Fruit fly (Drosophila melanogaster) whole organism, embryonic: ENCODE results near the gene CG6689.

Experiments
- BEAF-32 ChIP-seq: fragments of 200-800 bp; sonication (Bioruptor generic); optimal IDR thresholded peaks from 3 replicates; lab custom pipeline; 2017; ENCODE audit warnings: missing biosample characterization, missing genetic modification characterization, mild to moderate bottlenecking, moderate library complexity, missing genetic modification reagents
- Blimp-1 ChIP-seq: fragments of 200-800 bp; sonication (Bioruptor generic); optimal IDR thresholded peaks from 3 replicates; lab custom pipeline; 2018; ENCODE audit warnings: missing biosample characterization, missing genetic modification characterization, mild to moderate bottlenecking, moderate library complexity, missing genetic modification reagents
- CG10147 ChIP-seq: fragments of 200-800 bp; sonication (Bioruptor generic); optimal IDR thresholded peaks from 2 replicates; lab custom pipeline; 2019; ENCODE audit warnings: missing biosample characterization, mild to moderate bottlenecking, missing genetic modification characterization, moderate library complexity
- CG10462 ChIP-seq: fragments of 200-800 bp; sonication (Bioruptor generic); optimal IDR thresholded peaks from 2 replicates; lab custom pipeline; 2016; ENCODE audit warnings: missing biosample characterization, missing genetic modification characterization
- CG10654 ChIP-seq: fragments of 200-800 bp; sonication (Bioruptor generic); optimal IDR thresholded peaks from 2 replicates; lab custom pipeline; 2016; ENCODE audit warnings: missing biosample characterization, missing genetic modification characterization
- CG11723 ChIP-seq: fragments of 200-800 bp; sonication (Bioruptor generic); optimal IDR thresholded peaks from 2 replicates; lab custom pipeline; 2017; ENCODE audit warnings: missing biosample characterization, mild to moderate bottlenecking, missing genetic modification characterization
- CG1233 ChIP-seq: fragments of 200-800 bp; sonication (Bioruptor generic); optimal IDR thresholded peaks from 4 replicates; lab custom pipeline; 2018; ENCODE audit warnings: missing biosample characterization, mild to moderate bottlenecking, missing genetic modification characterization
- CG14860 ChIP-seq: fragments of 200-800 bp; sonication (Bioruptor generic); IDR thresholded peaks from 3 replicates; pipeline ENCODE4 v1.3.6; 2022; ENCODE audit warnings: missing biosample characterization, missing genetic modification characterization; ENCODE audit not compliant: partially characterized antibody
- CG14965 ChIP-seq: fragments of 200-800 bp; sonication (Bioruptor generic); optimal IDR thresholded peaks from 2 replicates; lab custom pipeline; 2016; ENCODE audit warnings: missing biosample characterization, missing genetic modification characterization, borderline replicate concordance
- CG1602 ChIP-seq: fragments of 200-800 bp; sonication (Bioruptor generic); optimal IDR thresholded peaks from 3 replicates; lab custom pipeline; 2016; ENCODE audit warnings: missing biosample characterization, missing genetic modification characterization
- CG1832 ChIP-seq: fragments of 200-800 bp; sonication (Bioruptor generic); optimal IDR thresholded peaks from 2 replicates; lab custom pipeline; 2017; ENCODE audit warnings: missing biosample characterization, mild to moderate bottlenecking, missing genetic modification characterization, inconsistent platforms
- CG18764 ChIP-seq: fragments of 200-800 bp; sonication (Bioruptor generic); optimal IDR thresholded peaks from 3 replicates; lab custom pipeline; 2016; ENCODE audit warnings: missing biosample characterization, missing genetic modification characterization
- CG2120 ChIP-seq: fragments of 200-800 bp; sonication (Bioruptor generic); optimal IDR thresholded peaks from 3 replicates; lab custom pipeline; 2016; ENCODE audit warnings: missing biosample characterization, missing genetic modification characterization
- CG2202 ChIP-seq: fragments of 200-800 bp; sonication (Bioruptor generic); optimal IDR thresholded peaks from 2 replicates; lab custom pipeline; 2018; ENCODE audit warnings: missing biosample characterization, mild to moderate bottlenecking, missing genetic modification characterization
- CG2875 ChIP-seq: fragments of 200-800 bp; sonication (Bioruptor generic); optimal IDR thresholded peaks from 2 replicates; lab custom pipeline; 2017; ENCODE audit warnings: missing biosample characterization, mild to moderate bottlenecking, missing genetic modification characterization, missing genetic modification reagents
- CG31441 ChIP-seq: fragments of 200-800 bp; sonication (Bioruptor generic); IDR thresholded peaks from 2 replicates; pipeline ENCODE4 v1.3.6; 2022; ENCODE audit warnings: missing biosample characterization, missing genetic modification characterization
- CG3726 ChIP-seq: fragments of 200-800 bp; sonication (Bioruptor generic); IDR thresholded peaks from 3 replicates; pipeline ENCODE4, ENCODE4 v1.3.6; 2022; ENCODE audit warnings: missing biosample characterization, missing genetic modification characterization
- CG3838 ChIP-seq: fragments of 200-800 bp; sonication (Bioruptor generic); optimal IDR thresholded peaks from 3 replicates; lab custom pipeline; 2016; ENCODE audit warnings: missing biosample characterization, missing genetic modification characterization
- CG3995 ChIP-seq: fragments of 200-800 bp; sonication (Bioruptor generic); optimal IDR thresholded peaks from 3 replicates; lab custom pipeline; 2016; ENCODE audit warnings: missing biosample characterization, missing genetic modification characterization
- CG9797 ChIP-seq: fragments of 200-800 bp; sonication (Bioruptor generic); optimal IDR thresholded peaks from 3 replicates; lab custom pipeline; 2018; ENCODE audit warnings: missing biosample characterization, mild to moderate bottlenecking, missing genetic modification characterization
- Dip2 ChIP-seq: fragments of 200-800 bp; sonication (Bioruptor generic); IDR thresholded peaks from 2 replicates; pipeline ENCODE4 v1.3.6; 2022; ENCODE audit warnings: missing biosample characterization, missing genetic modification characterization
- GATAe ChIP-seq: fragments of 200-800 bp; sonication (Bioruptor generic); conservative IDR thresholded peaks from 2 replicates; pipeline ENCODE4 v1.3.6; 2022; ENCODE audit warnings: missing biosample characterization, missing genetic modification characterization
- Lhr ChIP-seq: fragments of 200-800 bp; sonication (Bioruptor generic); optimal IDR thresholded peaks from 3 replicates; lab custom pipeline; 2017; ENCODE audit warnings: mild to moderate bottlenecking, missing biosample characterization, missing genetic modification reagents, missing genetic modification characterization
- Lpt ChIP-seq: fragments of >200 bp; optimal IDR thresholded peaks from 2 replicates; lab custom pipeline; 2018; ENCODE audit warnings: missing biosample characterization, missing genetic modification characterization
- MTF-1 ChIP-seq: fragments of 200-800 bp; sonication (Bioruptor generic); optimal IDR thresholded peaks from 2 replicates; lab custom pipeline; 2018; ENCODE audit warnings: missing biosample characterization, mild to moderate bottlenecking, missing genetic modification characterization, borderline replicate concordance
- Mad ChIP-seq: fragments of 200-800 bp; sonication (Bioruptor generic); optimal IDR thresholded peaks from 2 replicates; lab custom pipeline; 2016; ENCODE audit warnings: missing biosample characterization, missing genetic modification characterization
- Med ChIP-seq: fragments of 200-800 bp; sonication (Bioruptor generic); peaks from one replicate; lab custom pipeline; 2016; ENCODE audit warnings: missing biosample characterization, missing genetic modification characterization, mild to moderate bottlenecking, inconsistent platforms, moderate library complexity
- Mes4 ChIP-seq: fragments of 200-800 bp; sonication (Bioruptor generic); optimal IDR thresholded peaks from 2 replicates; lab custom pipeline; 2016; ENCODE audit warnings: missing biosample characterization, missing genetic modification characterization
- NFAT ChIP-seq: fragments of 200-800 bp; sonication (Bioruptor generic); IDR thresholded peaks from 2 replicates; pipeline ENCODE4 v1.3.6; 2022; ENCODE audit warnings: missing biosample characterization, missing genetic modification characterization
- Nf-YB ChIP-seq: fragments of 200-800 bp; sonication (Bioruptor generic); optimal IDR thresholded peaks from 3 replicates; lab custom pipeline; 2019; ENCODE audit warnings: missing biosample characterization, mild to moderate bottlenecking, missing genetic modification characterization, moderate library complexity
- Opbp ChIP-seq: fragments of 200-800 bp; sonication (Bioruptor generic); IDR thresholded peaks from 3 replicates; pipeline ENCODE4 v1.3.6; 2022; ENCODE audit warnings: missing biosample characterization, missing genetic modification characterization; ENCODE audit not compliant: partially characterized antibody
- PHDP ChIP-seq: fragments of 200-800 bp; sonication (Bioruptor generic); optimal IDR thresholded peaks from 3 replicates; lab custom pipeline; 2018; ENCODE audit warnings: missing biosample characterization, mild to moderate bottlenecking, missing genetic modification characterization, moderate library complexity
- Sin3A ChIP-seq: fragments of >200 bp; optimal IDR thresholded peaks from 2 replicates; lab custom pipeline; 2018
- Sry-β ChIP-seq: fragments of 200-800 bp; sonication (Bioruptor generic); optimal IDR thresholded peaks from 2 replicates; lab custom pipeline; 2018; ENCODE audit warnings: missing biosample characterization, mild to moderate bottlenecking, missing genetic modification characterization, moderate library complexity
- al ChIP-seq: fragments of 200-800 bp; sonication (Bioruptor generic); IDR thresholded peaks from 2 replicates; pipeline ENCODE4 v1.3.6; 2022; ENCODE audit warnings: missing biosample characterization, missing genetic modification characterization
- amos ChIP-seq: fragments of 200-800 bp; sonication (Bioruptor generic); IDR thresholded peaks from 2 replicates; pipeline ENCODE4 v1.3.6; 2022; ENCODE audit warnings: missing biosample characterization, missing genetic modification characterization; ENCODE audit not compliant: partially characterized antibody
- caup ChIP-seq: fragments of 200-800 bp; sonication (Bioruptor generic); optimal IDR thresholded peaks from 3 replicates; lab custom pipeline; 2017; ENCODE audit warnings: missing biosample characterization, mild to moderate bottlenecking, missing genetic modification characterization, moderate library complexity; ENCODE audit not compliant: severe bottlenecking
- dysf ChIP-seq: fragments of 200-800 bp; sonication (Bioruptor generic); IDR thresholded peaks from 3 replicates; pipeline ENCODE4 v1.3.6; 2022; ENCODE audit warnings: missing biosample characterization, missing genetic modification characterization
- fu2 ChIP-seq: fragments of 200-800 bp; sonication (Bioruptor generic); optimal IDR thresholded peaks from 2 replicates; lab custom pipeline; 2016; ENCODE audit warnings: missing biosample characterization, missing genetic modification characterization
- ham ChIP-seq: fragments of 200-800 bp; sonication (Bioruptor generic); IDR thresholded peaks from 2 replicates; pipeline ENCODE4 v1.3.6; 2022; ENCODE audit warnings: missing biosample characterization, missing genetic modification characterization
- her ChIP-seq: fragments of 200-800 bp; sonication (Bioruptor generic); optimal IDR thresholded peaks from 2 replicates; lab custom pipeline; 2016; ENCODE audit warnings: missing biosample characterization, missing genetic modification characterization
- kni ChIP-seq: fragments of 200-800 bp; sonication (Bioruptor generic); optimal IDR thresholded peaks from 3 replicates; lab custom pipeline; 2017; ENCODE audit warnings: mild to moderate bottlenecking, missing biosample characterization, missing genetic modification reagents, missing genetic modification characterization
- lov ChIP-seq, 2 experiments: fragments of 200-800 bp in 1 of 2; fragments of >200 bp in 1 of 2; sonication (Bioruptor generic) in 1 of 2; IDR thresholded peaks in 1 of 2; optimal IDR thresholded peaks in 1 of 2; 2 replicates in 1 of 2; 3 replicates in 1 of 2; pipeline versions ENCODE4 v1.3.6 to Lab custom; 2017 to 2022; ENCODE audit warnings: missing biosample characterization in 1 of 2, missing genetic modification characterization in 1 of 2
- maf-S ChIP-seq: fragments of 200-800 bp; sonication (Bioruptor generic); optimal IDR thresholded peaks from 2 replicates; lab custom pipeline; 2016; ENCODE audit warnings: missing biosample characterization, missing genetic modification characterization
- odd ChIP-seq: fragments of 200-800 bp; sonication (Bioruptor generic); optimal IDR thresholded peaks from 2 replicates; lab custom pipeline; 2017; ENCODE audit warnings: missing biosample characterization, mild to moderate bottlenecking, missing genetic modification characterization
- peb ChIP-seq: fragments of 200-800 bp; sonication (Bioruptor generic); IDR thresholded peaks from 2 replicates; pipeline ENCODE4 v1.3.6; 2022; ENCODE audit warnings: missing biosample characterization, missing genetic modification characterization
- ranshi ChIP-seq: fragments of 200-800 bp; sonication (Bioruptor generic); IDR thresholded peaks from 2 replicates; pipeline ENCODE4 v1.3.6; 2022; ENCODE audit warnings: missing biosample characterization, missing genetic modification characterization
- tin ChIP-seq: fragments of 200-800 bp; sonication (Bioruptor generic); optimal IDR thresholded peaks from 3 replicates; lab custom pipeline; 2016; ENCODE audit warnings: missing biosample characterization, missing genetic modification characterization
- unc-4 ChIP-seq: fragments of 200-800 bp; sonication (Bioruptor generic); IDR thresholded peaks from 2 replicates; pipeline ENCODE4 v1.3.6; 2022; ENCODE audit warnings: missing biosample characterization, missing genetic modification characterization; ENCODE audit not compliant: partially characterized antibody
- vvl ChIP-seq: fragments of 200-800 bp; sonication (Bioruptor generic); IDR thresholded peaks from 2 replicates; pipeline ENCODE4 v1.3.6; 2022; ENCODE audit warnings: missing biosample characterization, missing genetic modification characterization
- zen2 ChIP-seq: fragments of 200-800 bp; sonication (Bioruptor generic); IDR thresholded peaks from 3 replicates; pipeline ENCODE4 v1.3.6; 2022; ENCODE audit warnings: missing biosample characterization, missing genetic modification characterization; ENCODE audit not compliant: partially characterized antibody

CG6689 gene

DNA sequence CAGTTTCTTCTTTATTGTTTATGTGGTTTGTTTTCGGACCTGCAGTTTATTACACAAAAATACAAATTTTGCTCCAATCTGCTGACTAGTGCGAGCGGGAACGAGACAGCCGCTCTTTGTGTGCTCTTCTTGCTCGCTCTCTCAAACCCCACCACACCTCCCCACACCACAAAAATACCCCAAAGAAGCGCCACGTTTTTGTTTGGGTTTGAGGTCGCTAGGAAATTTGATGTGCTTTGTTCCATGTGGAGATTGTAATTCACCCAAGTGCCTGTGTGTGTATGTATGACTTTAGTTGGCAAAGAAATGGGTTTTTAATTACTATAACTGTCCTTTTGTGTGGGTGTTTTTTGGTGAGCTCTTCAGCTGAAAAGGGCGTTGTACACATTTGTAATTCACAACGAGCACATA, 21.8 kb downstream of the CG6689 start (continued):
- TF ChIP-seq CG2120 (GFP tag; lab: Kevin White, UChicago) (peak; percentile 3), CG9797 (GFP tag; lab: Kevin White, UChicago) (no peak), Dip2 (GFP tag; lab: Robert Waterston, UW) (no peak), amos (GFP tag; lab: Robert Waterston, UW) (no peak), CG2875 (GFP tag; lab: Kevin White, UChicago) (no peak), MTF-1 (GFP tag; lab: Kevin White, UChicago) (peak; percentile 4), CG2202 (tag; lab: Kevin White, UChicago) (no peak), CG31441 (GFP tag; lab: Robert Waterston, UW) (no peak), CG14965 (GFP tag; lab: Kevin White, UChicago) (no peak), CG3995 (GFP tag; lab: Kevin White, UChicago) (no peak), maf-S (GFP tag; lab: Kevin White, UChicago) (no peak), CG10654 (GFP tag; lab: Kevin White, UChicago) (no peak), CG14860 (no peak), CG1832 (GFP tag; lab: Kevin White, UChicago) (peak; percentile 76), Mes4 (GFP tag; lab: Kevin White, UChicago) (no peak), dysf (GFP tag; lab: Robert Waterston, UW) (no peak), ham (no peak), Opbp (GFP tag; lab: Robert Waterston, UW) (no peak), Nf-YB (GFP tag; lab: Kevin White, UChicago) (no peak), CG3838 (no peak), caup (peak; percentile 38), CG1233 (no peak), her (GFP tag; lab: Kevin White, UChicago) (no peak), CG1602 (GFP tag; lab: Kevin White, UChicago) (no peak), Lhr (no peak), GATAe (no peak), CG10462 (GFP tag; lab: Kevin White, UChicago) (no peak), CG18764 (GFP tag; lab: Kevin White, UChicago) (no peak), CG10147 (GFP tag; lab: Kevin White, UChicago) (no peak), vvl (peak; percentile 46; the same call in 1 of the 2 replicates), lov (optimal IDR thresholded peaks at IDR 0.05; lab: Kevin White, UChicago) (no peak), lov (GFP tag; IDR thresholded peaks at IDR 0.05; lab: Robert Waterston, UW) (no peak), CG3726 (no peak), Lpt (no peak), Sin3A (lab: Kevin White, UChicago) (no peak), odd (GFP tag; lab: Kevin White, UChicago) (no peak), zen2 (GFP tag; lab: Robert Waterston, UW) (no peak), Sry-β (GFP tag; lab: Kevin White, UChicago) (no peak), Mad (no peak), unc-4 (GFP tag; lab: Robert Waterston, UW) (no peak), peb (GFP tag; lab: Robert Waterston, UW) (no peak), kni (GFP tag; lab: Kevin White, UChicago) (no peak), al (GFP tag; lab: Robert Waterston, UW) (no peak), NFAT (peak; percentile 60; the same call in 1 of the 2 replicates), ranshi (no peak), tin (GFP tag; lab: Kevin White, UChicago) (no peak), PHDP (tag; lab: Kevin White, UChicago) (no peak), BEAF-32 (no peak), Blimp-1 (GFP tag; lab: Kevin White, UChicago) (peak; percentile 15), CG11723 (GFP tag; lab: Kevin White, UChicago) (no peak), Med (GFP tag; lab: Kevin White, UChicago) (peak; percentile 92), fu2 (GFP tag; lab: Kevin White, UChicago) (no peak)
